Worm (Caenorhabditis elegans): ENCODE measurements around the gene clec-55.
A peak's percentile ranks its signal among the peaks of the same experiment; 100 is the strongest.

clec-55 gene

ce11 chrV:14472229-14472628 is 6.8 kb upstream of the clec-55 start, which contains the start of gene clec-227:
Gene clec-227 (plus strand): TSS chrV:14472529.
- no peak for TF ChIP-seq egl-27 (tag; optimal IDR thresholded peaks at IDR 0.05)
- no peak for TF ChIP-seq C34F6.9 (tag; optimal IDR thresholded peaks at IDR 0.05)
- no peak for TF ChIP-seq mab-5 (tag; optimal IDR thresholded peaks at IDR 0.05)
- TF ChIP-seq nhr-129 (tag; optimal IDR thresholded peaks at IDR 0.05) = no peak
- no peak for TF ChIP-seq crh-2 (tag; optimal IDR thresholded peaks at IDR 0.05)
- TF ChIP-seq snpc-4 (tag; optimal IDR thresholded peaks at IDR 0.05) = no peak
- no peak for TF ChIP-seq ZK546.5 (tag; optimal IDR thresholded peaks at IDR 0.05)
- no peak for TF ChIP-seq ama-1 (optimal IDR thresholded peaks at IDR 0.05)
- TF ChIP-seq nhr-10 (tag; optimal IDR thresholded peaks at IDR 0.05) = no peak
- no peak for TF ChIP-seq nhr-12 (tag; optimal IDR thresholded peaks at IDR 0.05)
- TF ChIP-seq sma-3 (GFP tag; optimal IDR thresholded peaks at IDR 0.05) = no peak

- no peak for TF ChIP-seq sma-3 (GFP tag; optimal IDR thresholded peaks at IDR 0.05)
These were observed 5.0 kb upstream of the clec-55 start, which contains the start of gene clec-56 for ce11 chrV:14474099-14474498. Gene clec-56 (plus strand): TSS chrV:14474399.

- TF ChIP-seq crh-2 (tag; optimal IDR thresholded peaks at IDR 0.05) = peak; percentile 35
- no peak for TF ChIP-seq blmp-1 (tag; optimal IDR thresholded peaks at IDR 0.05; ENCODE audit: insufficient read depth)
These were observed 2.4 kb upstream of the clec-55 start, which contains the start of gene clec-54 for ce11 chrV:14476680-14477079. Gene clec-54 (plus strand): TSS chrV:14476903.

- TF ChIP-seq ztf-1 (GFP tag; conservative IDR thresholded peaks at IDR 0.05) (no peak), mab-5 (tag; optimal IDR thresholded peaks at IDR 0.05) (no peak), elt-1 (tag; optimal IDR thresholded peaks at IDR 0.05) (no peak), nhr-21 (tag; optimal IDR thresholded peaks at IDR 0.05) (no peak)
These were observed 1.5 kb downstream of the clec-55 start for ce11 chrV:14480533-14480932.

- TF ChIP-seq sem-4 (tag; optimal IDR thresholded peaks at IDR 0.05) (no peak), zag-1 (tag; optimal IDR thresholded peaks at IDR 0.05) (no peak), ceh-82 (tag; optimal IDR thresholded peaks at IDR 0.05) (no peak), nhr-10 (tag; optimal IDR thresholded peaks at IDR 0.05) (no peak), aly-2 (tag; optimal IDR thresholded peaks at IDR 0.05) (no peak), crh-2 (tag; optimal IDR thresholded peaks at IDR 0.05) (no peak), fos-1 (tag; optimal IDR thresholded peaks at IDR 0.05) (no peak), nhr-6 (tag; optimal IDR thresholded peaks at IDR 0.05) (no peak), nhr-21 (tag; optimal IDR thresholded peaks at IDR 0.05) (no peak), Y55F3AM.14 (GFP tag; optimal IDR thresholded peaks at IDR 0.05) (no peak), ceh-16 (tag; optimal IDR thresholded peaks at IDR 0.05) (no peak), ztf-4 (tag; optimal IDR thresholded peaks at IDR 0.05) (no peak), alr-1 (tag; optimal IDR thresholded peaks at IDR 0.05) (no peak), unc-55 (GFP tag; optimal IDR thresholded peaks at IDR 0.05) (no peak), gmeb-1 (tag; optimal IDR thresholded peaks at IDR 0.05) (no peak), ZK546.5 (tag; optimal IDR thresholded peaks at IDR 0.05) (no peak), nhr-25 (tag; optimal IDR thresholded peaks at IDR 0.05) (no peak)
These were observed 2.3 kb downstream of the clec-55 start, which contains the start of gene R02D5.7 for ce11 chrV:14481401-14481800. Gene R02D5.7 (minus strand): TSS chrV:14481501.

DNA sequence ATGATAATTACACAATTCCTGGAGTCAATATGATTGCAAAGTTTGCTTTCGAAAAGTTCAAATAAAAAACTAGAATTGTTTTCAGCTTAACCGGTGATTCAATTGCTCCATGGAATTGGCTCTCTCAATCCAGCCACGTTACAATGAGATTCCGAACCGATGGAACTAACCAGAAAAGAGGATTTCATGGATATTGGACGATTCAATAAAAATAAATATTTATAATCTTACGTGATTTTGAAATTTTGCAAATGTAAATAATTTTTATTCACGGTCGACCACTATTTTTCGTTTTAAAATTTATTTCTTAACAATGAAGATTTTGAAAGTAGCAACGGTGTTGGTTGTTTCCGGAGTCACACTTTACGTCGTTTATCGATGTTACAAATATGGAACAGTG is 2.9 kb downstream of the clec-55 start, which contains the start of gene R02D5.10:
Gene R02D5.10, plus strand, starts transcription at position 301 of the 400 bp plus-strand sequence.
- no peak for TF ChIP-seq ceh-16 (tag; optimal IDR thresholded peaks at IDR 0.05)
- TF ChIP-seq elt-1 (tag; optimal IDR thresholded peaks at IDR 0.05) = no peak
- no peak for TF ChIP-seq unc-39 (tag; optimal IDR thresholded peaks at IDR 0.05)
- no peak for TF ChIP-seq ztf-1 (GFP tag; conservative IDR thresholded peaks at IDR 0.05)
- TF ChIP-seq zag-1 (tag; optimal IDR thresholded peaks at IDR 0.05) = no peak
- TF ChIP-seq nhr-77 (tag; optimal IDR thresholded peaks at IDR 0.05) = no peak
- TF ChIP-seq aly-2 (tag; optimal IDR thresholded peaks at IDR 0.05) = no peak
- TF ChIP-seq sma-3 (GFP tag; optimal IDR thresholded peaks at IDR 0.05) = no peak
- no peak for TF ChIP-seq lin-11 (tag; optimal IDR thresholded peaks at IDR 0.05)
- TF ChIP-seq crh-2 (tag; optimal IDR thresholded peaks at IDR 0.05) = no peak
- TF ChIP-seq nhr-10 (tag; optimal IDR thresholded peaks at IDR 0.05) = no peak
- no peak for TF ChIP-seq lsy-2 (tag; optimal IDR thresholded peaks at IDR 0.05)
- no peak for TF ChIP-seq snpc-4 (tag; optimal IDR thresholded peaks at IDR 0.05)
- no peak for TF ChIP-seq nhr-129 (tag; optimal IDR thresholded peaks at IDR 0.05)
- TF ChIP-seq nhr-237 (tag; optimal IDR thresholded peaks at IDR 0.05) = no peak
